Worm (Caenorhabditis elegans): ENCODE data around the gene T26H5.4.

T26H5.4 gene

DNA sequence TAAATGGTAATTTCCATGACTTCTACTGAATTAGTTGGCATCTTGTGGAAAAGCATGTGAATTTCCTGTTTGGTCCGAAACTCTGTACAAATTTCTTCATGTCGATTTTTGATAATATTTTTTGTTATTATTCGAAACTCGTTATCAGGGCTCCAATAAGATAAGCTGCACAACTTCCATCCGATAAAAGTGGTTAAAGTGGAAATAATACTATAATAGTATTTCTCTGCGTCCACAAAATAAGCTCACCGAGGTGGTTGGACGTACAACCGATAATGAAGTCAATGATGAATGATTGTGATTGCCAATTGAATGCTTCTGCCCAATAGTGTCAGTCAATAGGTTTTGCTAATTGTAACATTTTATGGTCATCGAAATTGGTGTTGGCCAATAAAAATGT lies at the start of gene T26H5.4:
TSS of gene T26H5.4 (minus strand) at position 294 of the 400 bp plus-strand sequence.
- no peak for TF ChIP-seq ztf-4 (tag; optimal IDR thresholded peaks at IDR 0.05)
- peak; percentile 39 for TF ChIP-seq fos-1 (tag; optimal IDR thresholded peaks at IDR 0.05)

DNA sequence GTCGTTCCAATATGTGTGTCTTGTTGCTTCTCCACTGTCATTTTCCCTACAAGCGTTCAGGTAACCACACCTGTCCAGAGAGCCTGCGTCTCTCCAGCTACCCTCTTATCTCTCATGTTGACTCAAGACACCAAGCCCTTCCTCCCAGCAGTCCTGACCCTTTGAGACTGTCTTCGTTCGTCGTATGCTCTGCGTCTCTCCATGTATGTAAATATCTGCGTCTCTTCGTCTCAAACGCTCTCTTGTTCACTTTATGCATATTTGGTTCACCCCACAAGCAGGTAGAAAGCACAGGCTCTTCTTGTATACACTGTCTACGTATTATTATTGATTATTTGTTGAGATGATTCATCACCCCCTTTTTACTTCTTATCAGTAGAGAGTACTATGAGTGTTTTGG lies 49.2 kb upstream of the T26H5.4 start:
- no peak for TF ChIP-seq C34F6.9 (tag; optimal IDR thresholded peaks at IDR 0.05)
- peak; percentile 52 for TF ChIP-seq nhr-129 (tag; optimal IDR thresholded peaks at IDR 0.05)
- peak; percentile 68 for TF ChIP-seq gmeb-1 (tag; optimal IDR thresholded peaks at IDR 0.05)
- peak; percentile 22 for TF ChIP-seq egl-27 (tag; optimal IDR thresholded peaks at IDR 0.05)
- no peak for TF ChIP-seq unc-55 (GFP tag; optimal IDR thresholded peaks at IDR 0.05)
- TF ChIP-seq F13H6.1 (tag; optimal IDR thresholded peaks at IDR 0.05), result peak; percentile 82
- TF ChIP-seq skn-1 (tag; optimal IDR thresholded peaks at IDR 0.05), result peak; percentile 17
- TF ChIP-seq sma-9 (GFP tag; optimal IDR thresholded peaks at IDR 0.05), result peak; percentile 72
- TF ChIP-seq sma-9 (tag; optimal IDR thresholded peaks at IDR 0.05), result no peak
- peak; percentile 42 for TF ChIP-seq crh-2 (tag; optimal IDR thresholded peaks at IDR 0.05)
- no peak for TF ChIP-seq nhr-12 (tag; optimal IDR thresholded peaks at IDR 0.05)
- no peak for TF ChIP-seq lsy-2 (tag; optimal IDR thresholded peaks at IDR 0.05)
- peak; percentile 90 for TF ChIP-seq fos-1 (tag; optimal IDR thresholded peaks at IDR 0.05)
- no peak for TF ChIP-seq peb-1 (tag; optimal IDR thresholded peaks at IDR 0.05)

ce11 chrV:15495169-15495568 lies 46.7 kb upstream of the T26H5.4 start, which contains the start of gene srh-219:
Gene srh-219 (plus strand): TSS chrV:15495469.
- TF ChIP-seq ztf-4 (tag; optimal IDR thresholded peaks at IDR 0.05) (no peak), nhr-23 (tag; optimal IDR thresholded peaks at IDR 0.05) (no peak), nhr-25 (tag; optimal IDR thresholded peaks at IDR 0.05) (no peak), R02D3.7 (tag; optimal IDR thresholded peaks at IDR 0.05) (no peak), lin-11 (tag; optimal IDR thresholded peaks at IDR 0.05) (no peak), unc-39 (tag; optimal IDR thresholded peaks at IDR 0.05) (no peak), unc-62 (GFP tag; optimal IDR thresholded peaks at IDR 0.05) (no peak), mbf-1 (tag; optimal IDR thresholded peaks at IDR 0.05) (no peak), Y55F3AM.14 (GFP tag; optimal IDR thresholded peaks at IDR 0.05) (no peak), ceh-16 (tag; optimal IDR thresholded peaks at IDR 0.05) (no peak), sma-9 (GFP tag; optimal IDR thresholded peaks at IDR 0.05) (no peak), sma-9 (tag; optimal IDR thresholded peaks at IDR 0.05) (no peak)

ce11 chrV:15493680-15494079 lies 45.2 kb upstream of the T26H5.4 start, which contains the start of gene srh-218:
Gene srh-218 (plus strand): TSS chrV:15493980.
- TF ChIP-seq crh-2 (tag; optimal IDR thresholded peaks at IDR 0.05) (no peak), lin-39 (tag; optimal IDR thresholded peaks at IDR 0.05) (no peak)

DNA sequence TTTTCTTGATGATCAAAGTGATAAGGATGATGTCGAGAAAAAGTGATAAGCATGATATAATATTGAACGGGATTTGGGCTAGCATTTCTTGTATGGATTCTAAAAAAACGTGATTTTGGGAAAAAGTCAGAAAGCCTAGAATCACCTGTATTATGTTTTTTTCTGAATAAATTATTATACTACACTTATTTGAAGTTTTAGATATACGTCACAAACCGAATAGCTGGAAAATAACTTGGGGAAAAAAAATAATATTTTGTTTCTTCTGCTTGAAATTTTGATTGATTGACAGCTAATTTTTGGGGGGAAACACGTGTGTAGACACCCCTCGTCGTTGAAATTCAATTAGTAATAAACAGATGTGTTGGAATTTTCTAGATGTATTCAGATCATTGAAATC lies 44.0 kb upstream of the T26H5.4 start, which contains the start of gene str-264:
TSS of gene str-264 (minus strand) at position 101 of the 400 bp plus-strand sequence.
- TF ChIP-seq ZK546.5 (tag; optimal IDR thresholded peaks at IDR 0.05) (no peak), ztf-11 (tag; optimal IDR thresholded peaks at IDR 0.05) (no peak), gmeb-1 (tag; optimal IDR thresholded peaks at IDR 0.05) (no peak), zag-1 (tag; optimal IDR thresholded peaks at IDR 0.05) (no peak), mbf-1 (tag; optimal IDR thresholded peaks at IDR 0.05) (no peak), lsy-2 (tag; optimal IDR thresholded peaks at IDR 0.05) (no peak), R02D3.7 (tag; optimal IDR thresholded peaks at IDR 0.05) (no peak), ztf-4 (tag; optimal IDR thresholded peaks at IDR 0.05) (no peak), fos-1 (tag; optimal IDR thresholded peaks at IDR 0.05) (no peak), C34F6.9 (tag; optimal IDR thresholded peaks at IDR 0.05) (no peak), sma-3 (GFP tag; optimal IDR thresholded peaks at IDR 0.05) (no peak), unc-55 (GFP tag; optimal IDR thresholded peaks at IDR 0.05) (no peak), nhr-6 (tag; optimal IDR thresholded peaks at IDR 0.05) (no peak), crh-2 (tag; optimal IDR thresholded peaks at IDR 0.05) (no peak), Y55F3AM.14 (GFP tag; optimal IDR thresholded peaks at IDR 0.05) (no peak), ceh-16 (tag; optimal IDR thresholded peaks at IDR 0.05) (no peak), snpc-4 (tag; optimal IDR thresholded peaks at IDR 0.05) (no peak)

DNA sequence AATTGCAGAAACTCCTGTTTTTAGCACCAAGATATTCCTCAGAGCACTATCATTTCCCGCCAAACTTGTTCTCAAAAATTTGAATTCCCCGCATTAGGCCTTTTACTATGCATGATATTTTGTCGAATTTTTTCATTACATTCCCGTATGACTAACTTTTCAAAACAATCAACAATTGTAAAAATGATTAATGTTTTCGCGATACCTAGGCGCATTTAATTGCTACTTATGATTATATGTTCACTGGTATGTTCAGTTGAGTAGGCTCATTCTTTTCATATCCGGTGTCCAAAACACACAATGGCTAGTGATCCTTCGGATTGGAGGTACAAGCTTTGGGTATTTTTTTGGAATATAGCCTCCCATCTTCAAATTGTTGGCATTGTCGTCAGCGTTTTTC lies 39.3 kb upstream of the T26H5.4 start, which contains the start of gene srw-21:
TSS of gene srw-21 (plus strand) at position 301 of the 400 bp plus-strand sequence.
- no peak for TF ChIP-seq elt-1 (tag; optimal IDR thresholded peaks at IDR 0.05)
- no peak for TF ChIP-seq nhr-10 (tag; optimal IDR thresholded peaks at IDR 0.05)
- no peak for TF ChIP-seq nhr-129 (tag; optimal IDR thresholded peaks at IDR 0.05)
- no peak for TF ChIP-seq lin-13 (GFP tag; optimal IDR thresholded peaks at IDR 0.05)
- TF ChIP-seq skn-1 (tag; optimal IDR thresholded peaks at IDR 0.05), result no peak
- no peak for TF ChIP-seq ZK546.5 (tag; optimal IDR thresholded peaks at IDR 0.05)
- TF ChIP-seq ztf-4 (tag; optimal IDR thresholded peaks at IDR 0.05), result no peak
- TF ChIP-seq mbf-1 (tag; optimal IDR thresholded peaks at IDR 0.05), result no peak
- no peak for TF ChIP-seq ama-1 (optimal IDR thresholded peaks at IDR 0.05)
- TF ChIP-seq ztf-11 (tag; optimal IDR thresholded peaks at IDR 0.05), result no peak
